Fruit fly (Drosophila melanogaster) whole organism, prepupa: Measurements from ENCODE around the gene Urm1.
A peak's percentile ranks its signal among the peaks of the same experiment; 100 is the strongest.

Experiments
- Blimp-1 ChIP-seq: fragments of 200-800 bp; sonication (Bioruptor generic); optimal IDR thresholded peaks from 3 replicates; lab custom pipeline; 2017; ENCODE audit warnings: missing biosample characterization, missing genetic modification characterization, mild to moderate bottlenecking, moderate library complexity, missing genetic modification reagents
- CG11294 ChIP-seq: fragments of 200-800 bp; sonication (Bioruptor generic); IDR thresholded peaks from 2 replicates; pipeline ENCODE4 v1.3.6; 2022; ENCODE audit warnings: missing biosample characterization, missing genetic modification characterization
- CG11762 ChIP-seq: fragments of 200-800 bp; sonication (Bioruptor generic); optimal IDR thresholded peaks from 3 replicates; lab custom pipeline; 2016; ENCODE audit warnings: missing biosample characterization, missing genetic modification characterization; ENCODE audit not compliant: insufficient read depth
- CG11902 ChIP-seq: fragments of 200-800 bp; sonication (Bioruptor generic); optimal IDR thresholded peaks from 3 replicates; lab custom pipeline; 2016; ENCODE audit warnings: missing biosample characterization, missing genetic modification characterization
- CG16779 ChIP-seq: fragments of 200-800 bp; sonication (Bioruptor generic); optimal IDR thresholded peaks from 3 replicates; lab custom pipeline; 2017; ENCODE audit warnings: missing biosample characterization, mild to moderate bottlenecking, missing genetic modification characterization
- CG3032 ChIP-seq: fragments of 200-800 bp; optimal IDR thresholded peaks from 2 replicates; lab custom pipeline; 2019; ENCODE audit warnings: missing biosample characterization, mild to moderate bottlenecking, missing genetic modification characterization, moderate library complexity
- CG31627 ChIP-seq: fragments of 200-800 bp; sonication (Bioruptor generic); optimal IDR thresholded peaks from 3 replicates; lab custom pipeline; 2016; ENCODE audit warnings: missing biosample characterization, missing genetic modification characterization
- CG32006 ChIP-seq: fragments of 200-800 bp; sonication (Bioruptor generic); optimal IDR thresholded peaks from 3 replicates; lab custom pipeline; 2017; ENCODE audit warnings: missing biosample characterization, mild to moderate bottlenecking, missing genetic modification characterization
- CG34406 ChIP-seq: fragments of 200-800 bp; sonication (Bioruptor generic); optimal IDR thresholded peaks from 3 replicates; lab custom pipeline; 2016; ENCODE audit warnings: missing biosample characterization, missing genetic modification characterization
- CG4318 ChIP-seq: fragments of 200-800 bp; sonication (Bioruptor generic); optimal IDR thresholded peaks from 3 replicates; lab custom pipeline; 2017; ENCODE audit warnings: missing biosample characterization, mild to moderate bottlenecking, missing genetic modification characterization
- CG6163 ChIP-seq: fragments of 200-800 bp; sonication (Bioruptor generic); IDR thresholded peaks from 3 replicates; pipeline ENCODE4 v1.3.6; 2022; ENCODE audit warnings: missing biosample characterization, missing genetic modification characterization
- CG6276 ChIP-seq: fragments of 200-800 bp; sonication (Bioruptor generic); optimal IDR thresholded peaks from 2 replicates; lab custom pipeline; 2017; ENCODE audit warnings: missing biosample characterization, mild to moderate bottlenecking, missing genetic modification characterization
- CG6808 ChIP-seq: fragments of 200-800 bp; sonication (Bioruptor generic); optimal IDR thresholded peaks from 3 replicates; lab custom pipeline; 2017; ENCODE audit warnings: missing biosample characterization, missing genetic modification characterization, mild to moderate bottlenecking, moderate library complexity, missing genetic modification reagents
- CG6854 ChIP-seq: fragments of 200-800 bp; sonication (Bioruptor generic); optimal IDR thresholded peaks from 2 replicates; lab custom pipeline; 2017; ENCODE audit warnings: missing biosample characterization, mild to moderate bottlenecking, missing genetic modification characterization
- CG7368 ChIP-seq: fragments of 200-800 bp; sonication (Bioruptor generic); optimal IDR thresholded peaks from 3 replicates; lab custom pipeline; 2016; ENCODE audit warnings: missing biosample characterization, missing genetic modification characterization
- CG8119 ChIP-seq: fragments of 200-800 bp; sonication (Bioruptor generic); IDR thresholded peaks from 3 replicates; pipeline ENCODE4 v1.3.6; 2022; ENCODE audit warnings: missing biosample characterization, missing genetic modification characterization
- CG9139 ChIP-seq: fragments of 200-800 bp; sonication (Bioruptor generic); optimal IDR thresholded peaks from 3 replicates; lab custom pipeline; 2017; ENCODE audit warnings: missing biosample characterization, mild to moderate bottlenecking, missing genetic modification characterization
- Eip75B ChIP-seq: fragments of 200-800 bp; sonication (Bioruptor generic); optimal IDR thresholded peaks from 3 replicates; lab custom pipeline; 2016; ENCODE audit warnings: missing biosample characterization, missing genetic modification characterization
- Eip78C ChIP-seq: fragments of 200-800 bp; sonication (Bioruptor generic); peaks from one replicate; lab custom pipeline; 2016; ENCODE audit warnings: missing biosample characterization, missing genetic modification characterization
- Eip93F ChIP-seq: fragments of 200-800 bp; sonication (Bioruptor generic); optimal IDR thresholded peaks from 2 replicates; lab custom pipeline; 2016; ENCODE audit warnings: missing biosample characterization, mild to moderate bottlenecking, missing genetic modification characterization
- Ets21C ChIP-seq: fragments of 200-800 bp; sonication (Bioruptor generic); optimal IDR thresholded peaks from 3 replicates; lab custom pipeline; 2016; ENCODE audit warnings: missing biosample characterization, missing genetic modification characterization
- Ets96B ChIP-seq: fragments of 200-800 bp; optimal IDR thresholded peaks from 2 replicates; lab custom pipeline; 2019; ENCODE audit warnings: missing biosample characterization, mild to moderate bottlenecking, missing genetic modification characterization, moderate library complexity
- Gug ChIP-seq: fragments of 200-800 bp; sonication (Bioruptor generic); IDR thresholded peaks from 2 replicates; pipeline ENCODE4 v1.3.6; 2022; ENCODE audit warnings: missing biosample characterization, missing genetic modification characterization
- Hr39 ChIP-seq: fragments of 200-800 bp; sonication (Bioruptor generic); optimal IDR thresholded peaks from 2 replicates; lab custom pipeline; 2016; ENCODE audit warnings: missing biosample characterization, missing genetic modification characterization
- Hr4 ChIP-seq: fragments of 200-800 bp; sonication (Bioruptor generic); optimal IDR thresholded peaks from 3 replicates; lab custom pipeline; 2016; ENCODE audit warnings: missing biosample characterization, missing genetic modification characterization
- Lpt ChIP-seq: fragments of 200-800 bp; sonication (Bioruptor generic); optimal IDR thresholded peaks from 3 replicates; lab custom pipeline; 2016; ENCODE audit warnings: missing biosample characterization, missing genetic modification characterization
- Met ChIP-seq: fragments of 200-800 bp; sonication (Bioruptor generic); optimal IDR thresholded peaks from 3 replicates; lab custom pipeline; 2016; ENCODE audit warnings: missing biosample characterization, missing genetic modification characterization
- OdsH ChIP-seq: fragments of 200-800 bp; sonication (Bioruptor generic); optimal IDR thresholded peaks from 3 replicates; lab custom pipeline; 2016; ENCODE audit warnings: missing biosample characterization, missing genetic modification characterization
- Smox ChIP-seq: fragments of 200-800 bp; sonication (Bioruptor generic); optimal IDR thresholded peaks from 3 replicates; lab custom pipeline; 2016; ENCODE audit warnings: missing biosample characterization, missing genetic modification characterization
- Sox102F ChIP-seq: fragments of 200-800 bp; sonication (Bioruptor generic); optimal IDR thresholded peaks from 2 replicates; lab custom pipeline; 2016; ENCODE audit warnings: missing biosample characterization, mild to moderate bottlenecking, missing genetic modification characterization
- achi ChIP-seq: fragments of 200-800 bp; sonication (Bioruptor generic); optimal IDR thresholded peaks from 3 replicates; lab custom pipeline; 2016; ENCODE audit warnings: missing biosample characterization, missing genetic modification characterization
- acj6 ChIP-seq: fragments of 200-800 bp; sonication (Bioruptor generic); optimal IDR thresholded peaks from 3 replicates; lab custom pipeline; 2016; ENCODE audit warnings: missing biosample characterization, missing genetic modification characterization
- cyc ChIP-seq: fragments of 200-800 bp; sonication (Bioruptor generic); optimal IDR thresholded peaks from 3 replicates; lab custom pipeline; 2016; ENCODE audit warnings: missing biosample characterization, missing genetic modification characterization
- dsx ChIP-seq: fragments of 200-800 bp; optimal IDR thresholded peaks from 3 replicates; lab custom pipeline; 2019; ENCODE audit warnings: missing biosample characterization, mild to moderate bottlenecking, missing genetic modification characterization, moderate library complexity; ENCODE audit not compliant: poor library complexity, severe bottlenecking
- eg ChIP-seq: fragments of 200-800 bp; sonication (Bioruptor generic); IDR thresholded peaks from 3 replicates; pipeline ENCODE4 v1.3.6; 2022; ENCODE audit warnings: missing biosample characterization, missing genetic modification characterization
- esn ChIP-seq: fragments of 200-800 bp; sonication (Bioruptor generic); optimal IDR thresholded peaks from 2 replicates; lab custom pipeline; 2016; ENCODE audit warnings: missing biosample characterization, mild to moderate bottlenecking, missing genetic modification characterization, moderate library complexity
- fd85E ChIP-seq: fragments of 200-800 bp; sonication (Bioruptor generic); optimal IDR thresholded peaks from 3 replicates; lab custom pipeline; 2016; ENCODE audit warnings: missing biosample characterization, missing genetic modification characterization
- fkh ChIP-seq: fragments of 200-800 bp; sonication (Bioruptor generic); optimal IDR thresholded peaks from 3 replicates; lab custom pipeline; 2017; ENCODE audit warnings: missing biosample characterization, mild to moderate bottlenecking, missing genetic modification characterization, moderate library complexity
- pdm3 ChIP-seq: fragments of 200-800 bp; sonication (Bioruptor generic); optimal IDR thresholded peaks from 3 replicates; lab custom pipeline; 2016; ENCODE audit warnings: missing biosample characterization, missing genetic modification characterization
- salr ChIP-seq, 2 experiments: fragments of 200-800 bp; sonication (Bioruptor generic); optimal IDR thresholded peaks; 3 replicates each; lab custom pipeline; 2016 to 2018; ENCODE audit warnings: missing biosample characterization in 2 of 2, missing genetic modification characterization in 2 of 2, mild to moderate bottlenecking in 1 of 2
- spab ChIP-seq: fragments of 200-800 bp; sonication (Bioruptor generic); optimal IDR thresholded peaks from 2 replicates; lab custom pipeline; 2017; ENCODE audit warnings: missing biosample characterization, mild to moderate bottlenecking, missing genetic modification characterization, missing genetic modification reagents
- ss ChIP-seq, 2 experiments: fragments of 200-800 bp; sonication (Bioruptor generic); optimal IDR thresholded peaks; 2 replicates in 1 of 2; 3 replicates in 1 of 2; lab custom pipeline; 2017 to 2018; ENCODE audit warnings: mild to moderate bottlenecking in 2 of 2, missing biosample characterization in 2 of 2, missing genetic modification characterization in 2 of 2, moderate library complexity in 1 of 2
- svp ChIP-seq: fragments of 200-800 bp; sonication (Bioruptor generic); peaks from one replicate; lab custom pipeline; 2016; ENCODE audit warnings: missing biosample characterization, missing genetic modification characterization
- topi ChIP-seq: fragments of 200-800 bp; sonication (Bioruptor generic); optimal IDR thresholded peaks from 3 replicates; lab custom pipeline; 2016; ENCODE audit warnings: missing biosample characterization, missing genetic modification characterization
- vri ChIP-seq: fragments of 200-800 bp; sonication (Bioruptor generic); optimal IDR thresholded peaks from 3 replicates; lab custom pipeline; 2016; ENCODE audit warnings: missing biosample characterization, mild to moderate bottlenecking, missing genetic modification characterization

Gene Urm1

dm6 chr3L:7611229-7611628 lies 29.0 kb downstream of the Urm1 start (continued):
- TF ChIP-seq CG3032 (tag; lab: Kevin White, UChicago), result peak; percentile 66
- peak; percentile 7 for TF ChIP-seq CG7368 (GFP tag; lab: Kevin White, UChicago)
- TF ChIP-seq Gug (GFP tag; lab: Robert Waterston, UW), result peak; percentile 68
- peak; percentile 23 for TF ChIP-seq Met
- peak; percentile 83 for TF ChIP-seq eg
- peak; percentile 18 to 74 for TF ChIP-seq salr (GFP tag; optimal IDR thresholded peaks at IDR 0.05; lab: Kevin White, UChicago)
- peak; percentile 81 for TF ChIP-seq CG8119 (GFP tag; lab: Robert Waterston, UW)
- TF ChIP-seq CG11902, result no peak
- TF ChIP-seq achi (GFP tag; lab: Kevin White, UChicago), result peak; percentile 74
- TF ChIP-seq pdm3 (GFP tag; lab: Kevin White, UChicago), result peak; percentile 43
- peak; percentile 79 for TF ChIP-seq Lpt (GFP tag; lab: Kevin White, UChicago)
- no peak for TF ChIP-seq topi (GFP tag; lab: Kevin White, UChicago)
- TF ChIP-seq CG32006 (GFP tag; lab: Kevin White, UChicago), result peak; percentile 78
- no peak for TF ChIP-seq Hr39 (GFP tag; lab: Kevin White, UChicago)
- peak; percentile 65 for TF ChIP-seq CG6276 (GFP tag; lab: Kevin White, UChicago)
- TF ChIP-seq CG11762 (GFP tag; lab: Kevin White, UChicago), result peak; percentile 18
- no peak for TF ChIP-seq Smox (GFP tag; lab: Kevin White, UChicago)
- TF ChIP-seq acj6 (GFP tag; lab: Kevin White, UChicago), result peak; percentile 66
- TF ChIP-seq ss (GFP tag; optimal IDR thresholded peaks at IDR 0.05; lab: Kevin White, UChicago), result peak in 1 of 2 experiments; percentile 26
- TF ChIP-seq, all 60 proteins: peak for 40

dm6 chr3L:7610522-7610921 lies 29.7 kb downstream of the Urm1 start:
- TF ChIP-seq Sox102F, result peak; percentile 39
- no peak for TF ChIP-seq CG6276 (GFP tag; lab: Kevin White, UChicago)
- TF ChIP-seq dsx (GFP tag; lab: Kevin White, UChicago), result peak; percentile 51
- peak; percentile 31 for TF ChIP-seq CG6854 (GFP tag; lab: Kevin White, UChicago)
- no peak for TF ChIP-seq CG11902
- TF ChIP-seq vri (GFP tag; lab: Kevin White, UChicago), result peak; percentile 54
- peak; percentile 70 for TF ChIP-seq Blimp-1 (GFP tag; lab: Kevin White, UChicago)
- peak; percentile 38 for TF ChIP-seq Eip78C (GFP tag; lab: Kevin White, UChicago)
- TF ChIP-seq, all 60 proteins: peak for 6

dm6 chr3L:7606336-7607001 lies 33.8 kb downstream of the Urm1 start:
- TF ChIP-seq CG11762 (GFP tag; lab: Kevin White, UChicago) (no peak), Ets96B (tag; lab: Kevin White, UChicago) (peak; percentile 43), cyc (no peak), OdsH (no peak), CG31627 (no peak), CG6808 (GFP tag; lab: Kevin White, UChicago) (peak; percentile 39), spab (peak; percentile 22), CG4318 (GFP tag; lab: Kevin White, UChicago) (no peak), CG16779 (tag; lab: Kevin White, UChicago) (no peak), CG6163 (GFP tag; lab: Robert Waterston, UW) (0 out of 3 replicates have a peak, but pooled peaks have one; percentile 5), Eip93F (no peak), achi (GFP tag; lab: Kevin White, UChicago) (no peak), Met (no peak), Eip78C (GFP tag; lab: Kevin White, UChicago) (peak; percentile 62), esn (GFP tag; lab: Kevin White, UChicago) (no peak), Blimp-1 (GFP tag; lab: Kevin White, UChicago) (no peak), Ets21C (GFP tag; lab: Kevin White, UChicago) (no peak), Eip75B (peak; percentile 3), dsx (GFP tag; lab: Kevin White, UChicago) (no peak), CG9139 (GFP tag; lab: Kevin White, UChicago) (no peak), CG34406 (GFP tag; lab: Kevin White, UChicago) (no peak), Sox102F (no peak), Hr39 (GFP tag; lab: Kevin White, UChicago) (no peak), vri (GFP tag; lab: Kevin White, UChicago) (no peak), CG11294 (no peak), eg (no peak), CG7368 (GFP tag; lab: Kevin White, UChicago) (no peak), fd85E (GFP tag; lab: Kevin White, UChicago) (no peak), fkh (GFP tag; lab: Kevin White, UChicago) (no peak), Hr4 (GFP tag; lab: Kevin White, UChicago) (no peak), svp (GFP tag; lab: Kevin White, UChicago) (peak; percentile 50)
